Fruit fly (Drosophila melanogaster) whole organism, embryonic: ENCODE measurements around the gene hob.

Experiments used
- BEAF-32 ChIP-seq: fragments of 200-800 bp; sonication (Bioruptor generic); optimal IDR thresholded peaks from 3 replicates; lab custom pipeline; 2017; ENCODE audit warnings: missing biosample characterization, missing genetic modification characterization, mild to moderate bottlenecking, moderate library complexity, missing genetic modification reagents
- Bgb ChIP-seq: fragments of 200-800 bp; sonication (Bioruptor generic); IDR thresholded peaks from 2 replicates; pipeline ENCODE4 v1.3.6; 2022; ENCODE audit warnings: missing biosample characterization, missing genetic modification characterization; ENCODE audit not compliant: partially characterized antibody
- CG10274 ChIP-seq: fragments of 200-800 bp; sonication (Bioruptor generic); optimal IDR thresholded peaks from 3 replicates; lab custom pipeline; 2017; ENCODE audit warnings: missing biosample characterization, mild to moderate bottlenecking, missing genetic modification characterization
- CG13287 ChIP-seq: fragments of 200-800 bp; sonication (Bioruptor generic); IDR thresholded peaks from 2 replicates; pipeline ENCODE4 v1.3.6; 2022; ENCODE audit warnings: missing biosample characterization, missing genetic modification characterization; ENCODE audit not compliant: partially characterized antibody
- CG15479 ChIP-seq: fragments of 200-800 bp; sonication (Bioruptor generic); optimal IDR thresholded peaks from 3 replicates; lab custom pipeline; 2019; ENCODE audit warnings: missing biosample characterization, mild to moderate bottlenecking, missing genetic modification characterization, moderate library complexity
- CG15514 ChIP-seq: fragments of 200-800 bp; sonication (Bioruptor generic); optimal IDR thresholded peaks from 3 replicates; lab custom pipeline; 2017; ENCODE audit warnings: missing biosample characterization, missing genetic modification characterization, mild to moderate bottlenecking, moderate library complexity, missing genetic modification reagents
- CG16813 ChIP-seq: fragments of 200-800 bp; sonication (Bioruptor generic); IDR thresholded peaks from 3 replicates; pipeline ENCODE4 v1.3.6; 2022; ENCODE audit warnings: missing biosample characterization, missing genetic modification characterization; ENCODE audit not compliant: partially characterized antibody
- CG2129 ChIP-seq: fragments of 200-800 bp; sonication (Bioruptor generic); IDR thresholded peaks from 2 replicates; pipeline ENCODE4 v1.3.6; 2022; ENCODE audit warnings: missing biosample characterization, missing genetic modification characterization; ENCODE audit not compliant: partially characterized antibody
- CG3281 ChIP-seq: fragments of 200-800 bp; sonication (Bioruptor generic); optimal IDR thresholded peaks from 3 replicates; lab custom pipeline; 2017; ENCODE audit warnings: missing biosample characterization, mild to moderate bottlenecking, missing genetic modification characterization
- CG42726 ChIP-seq: fragments of 200-800 bp; sonication (Bioruptor generic); IDR thresholded peaks from 2 replicates; pipeline ENCODE4 v1.3.6; 2022; ENCODE audit warnings: missing biosample characterization, missing genetic modification characterization; ENCODE audit not compliant: partially characterized antibody
- CG4617 ChIP-seq: fragments of 200-800 bp; sonication (Bioruptor generic); optimal IDR thresholded peaks from 3 replicates; lab custom pipeline; 2016; ENCODE audit warnings: missing biosample characterization, missing genetic modification characterization, borderline replicate concordance
- CG4730 ChIP-seq: fragments of 200-800 bp; sonication (Bioruptor generic); IDR thresholded peaks from 2 replicates; pipeline ENCODE4 v1.3.6; 2022; ENCODE audit warnings: missing biosample characterization, missing genetic modification characterization
- CG6272 ChIP-seq: fragments of 200-800 bp; sonication (Bioruptor generic); IDR thresholded peaks from 2 replicates; pipeline ENCODE4 v1.3.6; 2022; ENCODE audit warnings: missing biosample characterization, missing genetic modification characterization
- CG7963 ChIP-seq: fragments of 200-800 bp; sonication (Bioruptor generic); IDR thresholded peaks from 3 replicates; pipeline ENCODE4 v1.3.6; 2022; ENCODE audit warnings: missing biosample characterization, missing genetic modification characterization; ENCODE audit not compliant: partially characterized antibody
- Doc3 ChIP-seq: fragments of 200-800 bp; sonication (Bioruptor generic); IDR thresholded peaks from 3 replicates; pipeline ENCODE4 v1.3.6; 2022; ENCODE audit warnings: missing biosample characterization, missing genetic modification characterization; ENCODE audit not compliant: partially characterized antibody
- Dp ChIP-seq: fragments of 200-800 bp; sonication (Bioruptor generic); optimal IDR thresholded peaks from 2 replicates; lab custom pipeline; 2018; ENCODE audit warnings: missing biosample characterization, mild to moderate bottlenecking, missing genetic modification characterization, moderate library complexity
- Dref ChIP-seq: fragments of 200-800 bp; sonication (Bioruptor generic); IDR thresholded peaks from 2 replicates; pipeline ENCODE4 v1.3.6; 2022; ENCODE audit warnings: missing biosample characterization, missing genetic modification characterization
- Drgx ChIP-seq: fragments of 200-800 bp; sonication (Bioruptor generic); IDR thresholded peaks from 2 replicates; pipeline ENCODE4 v1.3.6; 2022; ENCODE audit warnings: missing biosample characterization, missing genetic modification characterization
- Ets65A ChIP-seq: fragments of 200-800 bp; sonication (Bioruptor generic); peaks from one replicate; lab custom pipeline; 2016; ENCODE audit warnings: missing biosample characterization, missing genetic modification characterization
- HLH4C ChIP-seq: fragments of 200-800 bp; sonication (Bioruptor generic); IDR thresholded peaks from 3 replicates; pipeline ENCODE4 v1.3.6; 2022; ENCODE audit warnings: missing biosample characterization, missing genetic modification characterization; ENCODE audit not compliant: partially characterized antibody
- HmgZ ChIP-seq: fragments of 200-800 bp; sonication (Bioruptor generic); optimal IDR thresholded peaks from 2 replicates; lab custom pipeline; 2018; ENCODE audit warnings: missing biosample characterization, mild to moderate bottlenecking, missing genetic modification characterization
- MESR4 ChIP-seq: fragments of 200-800 bp; sonication (Bioruptor generic); optimal IDR thresholded peaks from 2 replicates; lab custom pipeline; 2018; ENCODE audit warnings: missing biosample characterization, mild to moderate bottlenecking, missing genetic modification characterization, moderate library complexity
- Med ChIP-seq: fragments of 200-800 bp; sonication (Bioruptor generic); peaks from one replicate; lab custom pipeline; 2016; ENCODE audit warnings: missing biosample characterization, missing genetic modification characterization, mild to moderate bottlenecking, inconsistent platforms, moderate library complexity
- Myb ChIP-seq: fragments of 200-800 bp; sonication (Bioruptor generic); optimal IDR thresholded peaks from 2 replicates; lab custom pipeline; 2016; ENCODE audit warnings: missing biosample characterization, missing genetic modification characterization
- Oli ChIP-seq: fragments of 200-800 bp; sonication (Bioruptor generic); optimal IDR thresholded peaks from 2 replicates; lab custom pipeline; 2018; ENCODE audit warnings: missing biosample characterization, mild to moderate bottlenecking, missing genetic modification characterization, moderate library complexity
- PHDP ChIP-seq: fragments of 200-800 bp; sonication (Bioruptor generic); optimal IDR thresholded peaks from 3 replicates; lab custom pipeline; 2018; ENCODE audit warnings: missing biosample characterization, mild to moderate bottlenecking, missing genetic modification characterization, moderate library complexity
- Sin3A ChIP-seq: fragments of >200 bp; optimal IDR thresholded peaks from 2 replicates; lab custom pipeline; 2018
- Sry-δ ChIP-seq: fragments of 200-800 bp; sonication (Bioruptor generic); optimal IDR thresholded peaks from 2 replicates; lab custom pipeline; 2016; ENCODE audit warnings: missing biosample characterization, missing genetic modification characterization
- amos ChIP-seq: fragments of 200-800 bp; sonication (Bioruptor generic); IDR thresholded peaks from 2 replicates; pipeline ENCODE4 v1.3.6; 2022; ENCODE audit warnings: missing biosample characterization, missing genetic modification characterization; ENCODE audit not compliant: partially characterized antibody
- ato ChIP-seq: fragments of 200-800 bp; sonication (Bioruptor generic); IDR thresholded peaks from 2 replicates; pipeline ENCODE4 v1.3.6; 2022; ENCODE audit warnings: missing biosample characterization, missing genetic modification characterization; ENCODE audit not compliant: partially characterized antibody
- crp ChIP-seq, 2 experiments: fragments of 200-800 bp; sonication (Bioruptor generic); optimal IDR thresholded peaks; 2 replicates in 1 of 2; 3 replicates in 1 of 2; lab custom pipeline; 2017; ENCODE audit warnings: missing biosample characterization in 2 of 2, missing genetic modification characterization in 2 of 2, mild to moderate bottlenecking in 1 of 2, moderate library complexity in 1 of 2
- h ChIP-seq: fragments of >200 bp; optimal IDR thresholded peaks from 2 replicates; lab custom pipeline; 2017
- hb ChIP-seq: fragments of 200-800 bp; sonication (Bioruptor generic); IDR thresholded peaks from 3 replicates; pipeline ENCODE4 v1.3.6; 2022; ENCODE audit warnings: missing biosample characterization, missing genetic modification characterization; ENCODE audit not compliant: partially characterized antibody
- hkb ChIP-seq, 2 experiments: fragments of 200-800 bp in 1 of 2; fragments of >200 bp in 1 of 2; sonication (Bioruptor generic) in 1 of 2; IDR thresholded peaks in 1 of 2; optimal IDR thresholded peaks in 1 of 2; 2 replicates each; pipeline versions ENCODE4 v1.3.6 to Lab custom; 2017 to 2022; ENCODE audit warnings: missing biosample characterization in 1 of 2, missing genetic modification characterization in 1 of 2
- mam ChIP-seq: fragments of 200-800 bp; sonication (Bioruptor generic); optimal IDR thresholded peaks from 3 replicates; lab custom pipeline; 2016; ENCODE audit warnings: missing biosample characterization, missing genetic modification characterization
- mld ChIP-seq: fragments of 200-800 bp; sonication (Bioruptor generic); IDR thresholded peaks from 3 replicates; pipeline ENCODE4 v1.3.6; 2022; ENCODE audit warnings: missing biosample characterization, missing genetic modification characterization; ENCODE audit not compliant: partially characterized antibody
- nerfin-2 ChIP-seq: fragments of 200-800 bp; sonication (Bioruptor generic); IDR thresholded peaks from 2 replicates; pipeline ENCODE4 v1.3.6; 2022; ENCODE audit warnings: missing biosample characterization, missing genetic modification characterization; ENCODE audit not compliant: partially characterized antibody
- onecut ChIP-seq: fragments of 200-800 bp; sonication (Bioruptor generic); IDR thresholded peaks from 2 replicates; pipeline ENCODE4 v1.3.6; 2022; ENCODE audit warnings: missing biosample characterization, missing genetic modification characterization
- pros ChIP-seq: fragments of 200-800 bp; sonication (Bioruptor generic); optimal IDR thresholded peaks from 3 replicates; lab custom pipeline; 2019; ENCODE audit warnings: missing biosample characterization, mild to moderate bottlenecking, missing genetic modification characterization, moderate library complexity
- sens-2 ChIP-seq: fragments of 200-800 bp; sonication (Bioruptor generic); IDR thresholded peaks from 2 replicates; pipeline ENCODE4 v1.3.6; 2022; ENCODE audit warnings: missing biosample characterization, missing genetic modification characterization
- sna ChIP-seq: fragments of 200-800 bp; sonication (Bioruptor generic); IDR thresholded peaks from 2 replicates; pipeline ENCODE4 v1.3.6; 2022; ENCODE audit warnings: missing biosample characterization, missing genetic modification characterization; ENCODE audit not compliant: partially characterized antibody
- so ChIP-seq: fragments of 200-800 bp; sonication (Bioruptor generic); IDR thresholded peaks from 3 replicates; pipeline ENCODE4 v1.3.6; 2022; ENCODE audit warnings: missing biosample characterization, missing genetic modification characterization
- tll ChIP-seq, 2 experiments: fragments of 200-800 bp in 1 of 2; fragments of >200 bp in 1 of 2; sonication (Bioruptor generic) in 1 of 2; optimal IDR thresholded peaks; 2 replicates each; lab custom pipeline; 2017 to 2019; ENCODE audit warnings: missing biosample characterization in 2 of 2, missing genetic modification characterization in 2 of 2, mild to moderate bottlenecking in 1 of 2, moderate library complexity in 1 of 2
- tna ChIP-seq: fragments of 200-800 bp; sonication (Bioruptor generic); IDR thresholded peaks from 2 replicates; pipeline ENCODE4 v1.3.6; 2022; ENCODE audit warnings: missing biosample characterization, missing genetic modification characterization; ENCODE audit not compliant: partially characterized antibody
- vnd ChIP-seq: fragments of 200-800 bp; sonication (Bioruptor generic); IDR thresholded peaks from 3 replicates; pipeline ENCODE4 v1.3.6; 2022; ENCODE audit warnings: missing biosample characterization, missing genetic modification characterization; ENCODE audit not compliant: partially characterized antibody
- zen2 ChIP-seq: fragments of 200-800 bp; sonication (Bioruptor generic); IDR thresholded peaks from 3 replicates; pipeline ENCODE4 v1.3.6; 2022; ENCODE audit warnings: missing biosample characterization, missing genetic modification characterization; ENCODE audit not compliant: partially characterized antibody
- zfh2 ChIP-seq: fragments of 200-800 bp; sonication (Bioruptor generic); optimal IDR thresholded peaks from 2 replicates; lab custom pipeline; 2016; ENCODE audit warnings: missing biosample characterization, missing genetic modification characterization

hob gene

dm6 chr3L:3192333-3192894, 26.3 kb downstream of the hob start, which contains the start of gene CG14965 (continued):
- TF ChIP-seq Doc3 (GFP tag; lab: Robert Waterston, UW) = peak; percentile 90
- TF ChIP-seq ato (GFP tag; lab: Robert Waterston, UW) = peak; percentile 75
- peak; percentile 87 for TF ChIP-seq amos (GFP tag; lab: Robert Waterston, UW)
- TF ChIP-seq Dp = peak; percentile 81
- peak; percentile 90 for TF ChIP-seq CG16813 (GFP tag; lab: Robert Waterston, UW)
- TF ChIP-seq CG42726 (GFP tag; lab: Robert Waterston, UW) = peak; percentile 27; the same call in 1 of the 2 replicates
- TF ChIP-seq so (GFP tag; lab: Robert Waterston, UW) = no peak
- TF ChIP-seq hb (GFP tag; lab: Robert Waterston, UW) = peak; percentile 87
- TF ChIP-seq CG13287 (GFP tag; lab: Robert Waterston, UW) = peak; percentile 94
- peak; percentile 89 for TF ChIP-seq Bgb (GFP tag; lab: Robert Waterston, UW)
- TF ChIP-seq tll (GFP tag; optimal IDR thresholded peaks at IDR 0.05; lab: Kevin White, UChicago) = no peak
- peak; percentile 56; the same call in 1 of the 3 replicates for TF ChIP-seq zen2
- peak; percentile 87 for TF ChIP-seq vnd (GFP tag; lab: Robert Waterston, UW)
- TF ChIP-seq hkb (optimal IDR thresholded peaks at IDR 0.05; lab: Kevin White, UChicago) = peak; percentile 34
- no peak for TF ChIP-seq hkb (GFP tag; IDR thresholded peaks at IDR 0.05; lab: Robert Waterston, UW)
- peak; percentile 84 for TF ChIP-seq Sin3A
- TF ChIP-seq CG3281 = no peak
- TF ChIP-seq CG15479 = peak; percentile 79
- TF ChIP-seq PHDP (tag; lab: Kevin White, UChicago) = no peak
- peak; percentile 73 for TF ChIP-seq Ets65A (GFP tag; lab: Kevin White, UChicago)
- TF ChIP-seq MESR4 = peak; percentile 20
- peak; percentile 95 for TF ChIP-seq BEAF-32
- TF ChIP-seq onecut = no peak
- no peak for TF ChIP-seq Drgx (GFP tag; lab: Robert Waterston, UW)
- no peak for TF ChIP-seq Oli (tag; lab: Kevin White, UChicago)
- peak; percentile 95 for TF ChIP-seq Sry-δ (GFP tag; lab: Kevin White, UChicago)
- peak; percentile 95 for TF ChIP-seq sna
- no peak for TF ChIP-seq zfh2 (GFP tag; lab: Kevin White, UChicago)
- peak; percentile 99 for TF ChIP-seq CG15514 (GFP tag; lab: Kevin White, UChicago)
- TF ChIP-seq HmgZ (tag; lab: Kevin White, UChicago) = no peak
- peak in 1 of 2 experiments; percentile 81 for TF ChIP-seq crp (GFP tag; optimal IDR thresholded peaks at IDR 0.05; lab: Kevin White, UChicago)
- TF ChIP-seq tna (GFP tag; lab: Robert Waterston, UW) = peak; percentile 78
- TF ChIP-seq CG7963 = peak; percentile 72
- peak; percentile 2 for TF ChIP-seq Med (GFP tag; lab: Kevin White, UChicago)
- TF ChIP-seq CG6272 = peak; percentile 30; the same call in 1 of the 2 replicates
- TF ChIP-seq CG4730 = no peak
- peak; percentile 84 for TF ChIP-seq Dref (GFP tag; lab: Robert Waterston, UW)
- TF ChIP-seq sens-2 (GFP tag; lab: Robert Waterston, UW) = no peak
- peak; percentile 86 for TF ChIP-seq CG2129 (GFP tag; lab: Robert Waterston, UW)
- TF ChIP-seq Myb (GFP tag; lab: Kevin White, UChicago) = peak; percentile 94
- peak; percentile 90 for TF ChIP-seq nerfin-2 (GFP tag; lab: Robert Waterston, UW)
- TF ChIP-seq h = no peak
- no peak for TF ChIP-seq CG10274 (GFP tag; lab: Kevin White, UChicago)
- no peak for TF ChIP-seq pros (GFP tag; lab: Kevin White, UChicago)
- TF ChIP-seq mam = peak; percentile 13
- no peak for TF ChIP-seq CG4617 (GFP tag; lab: Kevin White, UChicago)
- peak; percentile 75; the same call in 2 of the 3 replicates for TF ChIP-seq mld
- TF ChIP-seq HLH4C (GFP tag; lab: Robert Waterston, UW) = peak; percentile 91
